Fruit fly (Drosophila melanogaster) whole organism, embryonic: ENCODE results near the gene Non3.
A peak's percentile ranks its signal among the peaks of the same experiment; 100 is the strongest.

Experiments
- Atf3 ChIP-seq: fragments of 200-800 bp; sonication (Bioruptor generic); optimal IDR thresholded peaks from 3 replicates; lab custom pipeline; 2016; ENCODE audit warnings: missing biosample characterization, missing genetic modification characterization
- Atf6 ChIP-seq: fragments of 200-800 bp; sonication (Bioruptor generic); IDR thresholded peaks from 2 replicates; pipeline ENCODE4 v1.3.6; 2022; ENCODE audit warnings: missing biosample characterization, missing genetic modification characterization
- C15 ChIP-seq: fragments of 200-800 bp; sonication (Bioruptor generic); IDR thresholded peaks from 3 replicates; pipeline ENCODE4 v1.3.6; 2022; ENCODE audit warnings: missing biosample characterization, missing genetic modification characterization
- CG14667 ChIP-seq: fragments of 200-800 bp; sonication (Bioruptor generic); IDR thresholded peaks from 2 replicates; pipeline ENCODE4 v1.3.6; 2022; ENCODE audit warnings: missing biosample characterization, missing genetic modification characterization
- CG16779 ChIP-seq: fragments of 200-800 bp; sonication (Bioruptor generic); IDR thresholded peaks from 2 replicates; pipeline ENCODE4 v1.3.6; 2022; ENCODE audit warnings: missing biosample characterization, missing genetic modification characterization
- CG16863 ChIP-seq: fragments of 200-800 bp; sonication (Bioruptor generic); optimal IDR thresholded peaks from 3 replicates; lab custom pipeline; 2016; ENCODE audit warnings: missing biosample characterization, missing genetic modification characterization
- CG17568 ChIP-seq: fragments of 200-800 bp; sonication (Bioruptor generic); optimal IDR thresholded peaks from 2 replicates; lab custom pipeline; 2018; ENCODE audit warnings: missing biosample characterization, mild to moderate bottlenecking, missing genetic modification characterization, moderate library complexity
- CG2116 ChIP-seq: fragments of 200-800 bp; sonication (Bioruptor generic); optimal IDR thresholded peaks from 3 replicates; lab custom pipeline; 2018; ENCODE audit warnings: missing biosample characterization, mild to moderate bottlenecking, missing genetic modification characterization
- CG3163 ChIP-seq: fragments of 200-800 bp; sonication (Bioruptor generic); optimal IDR thresholded peaks from 3 replicates; lab custom pipeline; 2016; ENCODE audit warnings: missing biosample characterization, missing genetic modification characterization
- CG3995 ChIP-seq: fragments of 200-800 bp; sonication (Bioruptor generic); optimal IDR thresholded peaks from 3 replicates; lab custom pipeline; 2016; ENCODE audit warnings: missing biosample characterization, missing genetic modification characterization
- CG4282 ChIP-seq: fragments of 200-800 bp; sonication (Bioruptor generic); optimal IDR thresholded peaks from 2 replicates; lab custom pipeline; 2016; ENCODE audit warnings: missing biosample characterization, missing genetic modification characterization
- CG4707 ChIP-seq: fragments of 200-800 bp; sonication (Bioruptor generic); optimal IDR thresholded peaks from 2 replicates; lab custom pipeline; 2018; ENCODE audit warnings: missing biosample characterization, mild to moderate bottlenecking, missing genetic modification characterization, moderate library complexity
- CG4820 ChIP-seq: fragments of 200-800 bp; sonication (Bioruptor generic); optimal IDR thresholded peaks from 3 replicates; lab custom pipeline; 2016; ENCODE audit warnings: missing biosample characterization, missing genetic modification characterization
- CG6765 ChIP-seq: fragments of 200-800 bp; sonication (Bioruptor generic); optimal IDR thresholded peaks from 3 replicates; lab custom pipeline; 2017; ENCODE audit warnings: missing biosample characterization, mild to moderate bottlenecking, missing genetic modification characterization
- CG6813 ChIP-seq: fragments of 200-800 bp; sonication (Bioruptor generic); optimal IDR thresholded peaks from 2 replicates; lab custom pipeline; 2017; ENCODE audit warnings: missing biosample characterization, missing genetic modification characterization, mild to moderate bottlenecking, moderate library complexity, missing genetic modification reagents
- CG8089 ChIP-seq: fragments of 200-800 bp; sonication (Bioruptor generic); optimal IDR thresholded peaks from 3 replicates; lab custom pipeline; 2016; ENCODE audit warnings: missing biosample characterization, missing genetic modification characterization
- CHES-1-like ChIP-seq: fragments of 200-800 bp; sonication (Bioruptor generic); optimal IDR thresholded peaks from 2 replicates; lab custom pipeline; 2016; ENCODE audit warnings: missing biosample characterization, missing genetic modification characterization
- CoRest ChIP-seq: fragments of 200-800 bp; sonication (Bioruptor generic); optimal IDR thresholded peaks from 3 replicates; lab custom pipeline; 2018; ENCODE audit warnings: missing biosample characterization, mild to moderate bottlenecking, missing genetic modification characterization, moderate library complexity
- D19B ChIP-seq: fragments of 200-800 bp; sonication (Bioruptor generic); optimal IDR thresholded peaks from 2 replicates; lab custom pipeline; 2017; ENCODE audit warnings: missing biosample characterization, mild to moderate bottlenecking, missing genetic modification characterization
- Deaf1 ChIP-seq: fragments of 200-800 bp; optimal IDR thresholded peaks from 3 replicates; lab custom pipeline; 2019; ENCODE audit warnings: missing biosample characterization, mild to moderate bottlenecking, missing genetic modification characterization, moderate library complexity
- Dp ChIP-seq: fragments of 200-800 bp; sonication (Bioruptor generic); optimal IDR thresholded peaks from 2 replicates; lab custom pipeline; 2018; ENCODE audit warnings: missing biosample characterization, mild to moderate bottlenecking, missing genetic modification characterization, moderate library complexity
- HmgZ ChIP-seq: fragments of 200-800 bp; sonication (Bioruptor generic); optimal IDR thresholded peaks from 2 replicates; lab custom pipeline; 2018; ENCODE audit warnings: missing biosample characterization, mild to moderate bottlenecking, missing genetic modification characterization
- Hmr ChIP-seq: fragments of 200-800 bp; sonication (Bioruptor generic); optimal IDR thresholded peaks from 3 replicates; lab custom pipeline; 2017; ENCODE audit warnings: mild to moderate bottlenecking, missing biosample characterization, missing genetic modification reagents, missing genetic modification characterization
- Spps ChIP-seq: fragments of 200-800 bp; sonication (Bioruptor generic); optimal IDR thresholded peaks from 2 replicates; lab custom pipeline; 2018; ENCODE audit warnings: missing biosample characterization, mild to moderate bottlenecking, missing genetic modification characterization
- Ssrp ChIP-seq: fragments of 200-800 bp; sonication (Bioruptor generic); optimal IDR thresholded peaks from 2 replicates; lab custom pipeline; 2018; ENCODE audit warnings: missing biosample characterization, mild to moderate bottlenecking, missing genetic modification characterization, moderate library complexity
- TFAM ChIP-seq: fragments of 200-800 bp; sonication (Bioruptor generic); optimal IDR thresholded peaks from 2 replicates; lab custom pipeline; 2017; ENCODE audit warnings: missing biosample characterization, missing genetic modification characterization, inconsistent platforms
- aop ChIP-seq: fragments of 200-800 bp; sonication (Bioruptor generic); IDR thresholded peaks from 2 replicates; pipeline ENCODE4 v1.3.6; 2022; ENCODE audit warnings: missing biosample characterization, missing genetic modification characterization
- bbx ChIP-seq: fragments of 200-800 bp; sonication (Bioruptor generic); IDR thresholded peaks from 2 replicates; pipeline ENCODE4 v1.3.6; 2022; ENCODE audit warnings: missing biosample characterization, missing genetic modification characterization; ENCODE audit not compliant: partially characterized antibody
- bigmax ChIP-seq: fragments of 200-800 bp; sonication (Bioruptor generic); optimal IDR thresholded peaks from 2 replicates; lab custom pipeline; 2018; ENCODE audit warnings: missing biosample characterization, mild to moderate bottlenecking, missing genetic modification characterization
- cad ChIP-seq: fragments of >200 bp; optimal IDR thresholded peaks from 2 replicates; lab custom pipeline; 2017; ENCODE audit warnings: missing biosample characterization, missing genetic modification characterization
- ems ChIP-seq: fragments of 200-800 bp; sonication (Bioruptor generic); optimal IDR thresholded peaks from 3 replicates; lab custom pipeline; 2016; ENCODE audit warnings: missing biosample characterization, missing genetic modification characterization
- esg ChIP-seq: fragments of 200-800 bp; sonication (Bioruptor generic); conservative IDR thresholded peaks from 2 replicates; pipeline ENCODE4 v1.3.6; 2022; ENCODE audit warnings: missing biosample characterization, missing genetic modification characterization
- fd96Cb ChIP-seq: fragments of 200-800 bp; sonication (Bioruptor generic); optimal IDR thresholded peaks from 2 replicates; lab custom pipeline; 2018; ENCODE audit warnings: missing biosample characterization, mild to moderate bottlenecking, missing genetic modification characterization, moderate library complexity
- fu2 ChIP-seq: fragments of 200-800 bp; sonication (Bioruptor generic); optimal IDR thresholded peaks from 2 replicates; lab custom pipeline; 2016; ENCODE audit warnings: missing biosample characterization, missing genetic modification characterization
- gsb-n ChIP-seq: fragments of 200-800 bp; sonication (Bioruptor generic); optimal IDR thresholded peaks from 3 replicates; lab custom pipeline; 2018; ENCODE audit warnings: missing biosample characterization, mild to moderate bottlenecking, missing genetic modification characterization
- jigr1 ChIP-seq: fragments of 200-800 bp; sonication (Bioruptor generic); IDR thresholded peaks from 3 replicates; pipeline ENCODE4 v1.3.6; 2022; ENCODE audit warnings: missing biosample characterization, missing genetic modification characterization
- kay ChIP-seq: fragments of 200-800 bp; sonication (Bioruptor generic); optimal IDR thresholded peaks from 2 replicates; lab custom pipeline; 2016; ENCODE audit warnings: missing biosample characterization, missing genetic modification characterization
- luna ChIP-seq: fragments of 200-800 bp; sonication (Bioruptor generic); optimal IDR thresholded peaks from 2 replicates; lab custom pipeline; 2016; ENCODE audit warnings: missing biosample characterization, missing genetic modification characterization
- nmo ChIP-seq: fragments of 200-800 bp; sonication (Bioruptor generic); optimal IDR thresholded peaks from 2 replicates; lab custom pipeline; 2018; ENCODE audit warnings: missing biosample characterization, mild to moderate bottlenecking, missing genetic modification characterization, moderate library complexity
- otp ChIP-seq: fragments of 200-800 bp; sonication (Bioruptor generic); IDR thresholded peaks from 3 replicates; pipeline ENCODE4, ENCODE4 v1.3.6; 2022; ENCODE audit warnings: missing biosample characterization, missing genetic modification characterization
- pho ChIP-seq: fragments of 200-800 bp; sonication (Bioruptor generic); optimal IDR thresholded peaks from 2 replicates; lab custom pipeline; 2016; ENCODE audit warnings: missing biosample characterization, missing genetic modification characterization
- salm ChIP-seq: fragments of 200-800 bp; sonication (Bioruptor generic); optimal IDR thresholded peaks from 2 replicates; lab custom pipeline; 2018; ENCODE audit warnings: missing biosample characterization, mild to moderate bottlenecking, missing genetic modification characterization
- sc ChIP-seq, 3 experiments: fragments of >200 bp in 2 of 3; fragments of 200-800 bp in 1 of 3; sonication (Bioruptor generic) in 1 of 3; optimal IDR thresholded peaks; 2 replicates in 2 of 3; 3 replicates in 1 of 3; lab custom pipeline; 2017; ENCODE audit warnings: mild to moderate bottlenecking in 1 of 3, missing biosample characterization in 1 of 3, missing genetic modification characterization in 1 of 3, missing genetic modification reagents in 1 of 3
- slp2 ChIP-seq: fragments of 200-800 bp; sonication (Bioruptor generic); optimal IDR thresholded peaks from 2 replicates; lab custom pipeline; 2016; ENCODE audit warnings: missing biosample characterization, missing genetic modification characterization
- sna ChIP-seq: fragments of 200-800 bp; sonication (Bioruptor generic); IDR thresholded peaks from 2 replicates; pipeline ENCODE4 v1.3.6; 2022; ENCODE audit warnings: missing biosample characterization, missing genetic modification characterization; ENCODE audit not compliant: partially characterized antibody
- ssp ChIP-seq: fragments of 200-800 bp; sonication (Bioruptor generic); IDR thresholded peaks from 2 replicates; pipeline ENCODE4 v1.3.6; 2022; ENCODE audit warnings: missing biosample characterization, missing genetic modification characterization
- tio ChIP-seq: fragments of 200-800 bp; sonication (Bioruptor generic); optimal IDR thresholded peaks from 2 replicates; lab custom pipeline; 2017; ENCODE audit warnings: missing biosample characterization, missing genetic modification characterization, inconsistent platforms
- twi ChIP-seq: fragments of 200-800 bp; optimal IDR thresholded peaks from 2 replicates; lab custom pipeline; 2019; ENCODE audit warnings: missing biosample characterization, mild to moderate bottlenecking, missing genetic modification characterization, moderate library complexity
- usp ChIP-seq: fragments of >200 bp; optimal IDR thresholded peaks from 2 replicates; lab custom pipeline; 2017; ENCODE audit warnings: missing biosample characterization, missing genetic modification characterization
- yki ChIP-seq: fragments of >200 bp; optimal IDR thresholded peaks from 3 replicates; lab custom pipeline; 2018
- zfh1 ChIP-seq: fragments of 200-800 bp; sonication (Bioruptor generic); IDR thresholded peaks from 3 replicates; pipeline ENCODE4 v1.3.6; 2022; ENCODE audit warnings: missing biosample characterization, missing genetic modification characterization

Gene Non3

DNA sequence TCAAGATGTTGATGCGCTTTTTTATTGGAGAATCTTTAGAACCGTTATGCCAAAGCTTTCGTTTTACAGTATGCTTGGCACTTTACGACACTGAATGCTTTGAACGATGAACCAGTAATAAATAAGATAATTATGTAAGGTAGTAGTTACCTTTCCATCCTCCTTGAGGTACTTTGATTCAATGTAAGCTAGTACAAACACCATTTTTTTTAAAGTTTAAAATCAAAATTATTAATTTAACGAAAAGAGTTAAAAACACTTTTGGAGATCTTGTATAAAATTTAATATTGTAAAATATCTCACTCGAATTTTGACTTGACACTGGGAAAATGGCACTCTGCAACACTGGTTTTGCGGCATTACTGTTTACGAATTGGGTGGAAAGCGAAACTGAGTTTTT, 38.1 kb upstream of the Non3 start, which contains the start of the genes Arp5 and CG7208 (continued):
- TF ChIP-seq CG17568 (GFP tag; lab: Kevin White, UChicago): no peak
- no peak for TF ChIP-seq aop
- TF ChIP-seq sna: peak; percentile 64; the same call in 1 of the 2 replicates
- no peak for TF ChIP-seq usp (GFP tag; lab: Kevin White, UChicago)
- peak; percentile 35 for TF ChIP-seq CG2116 (GFP tag; lab: Kevin White, UChicago)
- TF ChIP-seq sc (optimal IDR thresholded peaks at IDR 0.05; lab: Kevin White, UChicago): no peak
- TF ChIP-seq sc (GFP tag; optimal IDR thresholded peaks at IDR 0.05; lab: Kevin White, UChicago): peak; percentile 47
- TF ChIP-seq zfh1 (GFP tag; lab: Robert Waterston, UW): peak; percentile 39; the same call in 1 of the 3 replicates
- peak; percentile 5 for TF ChIP-seq salm (tag; lab: Kevin White, UChicago)
- TF ChIP-seq Atf6 (GFP tag; lab: Robert Waterston, UW): peak; percentile 56; the same call in 1 of the 2 replicates
- peak; percentile 37 for TF ChIP-seq Dp (GFP tag; lab: Kevin White, UChicago)
- no peak for TF ChIP-seq yki
- peak; percentile 43 for TF ChIP-seq kay (GFP tag; lab: Kevin White, UChicago)
- peak; percentile 34 for TF ChIP-seq CG3995 (GFP tag; lab: Kevin White, UChicago)
- peak; percentile 42 for TF ChIP-seq Atf3 (GFP tag; lab: Kevin White, UChicago)
- peak; percentile 56 for TF ChIP-seq Ssrp
- TF ChIP-seq CG6765 (GFP tag; lab: Kevin White, UChicago): peak; percentile 34
- peak; percentile 37 for TF ChIP-seq twi (tag; lab: Kevin White, UChicago)
- TF ChIP-seq fu2 (GFP tag; lab: Kevin White, UChicago): peak; percentile 62
- TF ChIP-seq Deaf1 (tag; lab: Kevin White, UChicago): no peak
- no peak for TF ChIP-seq cad (GFP tag; lab: Kevin White, UChicago)
- peak; percentile 44 for TF ChIP-seq slp2 (GFP tag; lab: Kevin White, UChicago)
- TF ChIP-seq Hmr: peak; percentile 81
- TF ChIP-seq nmo (GFP tag; lab: Kevin White, UChicago): peak; percentile 83
- TF ChIP-seq fd96Cb (tag; lab: Kevin White, UChicago): peak; percentile 62
- TF ChIP-seq Spps (tag; lab: Kevin White, UChicago): peak; percentile 29
- TF ChIP-seq CG4282: no peak
- no peak for TF ChIP-seq TFAM (GFP tag; lab: Kevin White, UChicago)
- TF ChIP-seq CG14667 (GFP tag; lab: Robert Waterston, UW): no peak; the same call in 1 of the 2 replicates
- TF ChIP-seq CG16863: peak; percentile 30
- peak; percentile 80 for TF ChIP-seq HmgZ
- TF ChIP-seq ssp (GFP tag; lab: Robert Waterston, UW): peak; percentile 41
- peak; percentile 57 for TF ChIP-seq gsb-n (tag; lab: Kevin White, UChicago)
- peak; percentile 80 for TF ChIP-seq pho (GFP tag; lab: Kevin White, UChicago)
- peak; percentile 73 for TF ChIP-seq ems (GFP tag; lab: Kevin White, UChicago)
- TF ChIP-seq CG4820 (GFP tag; lab: Kevin White, UChicago): peak; percentile 34
- peak; percentile 50 for TF ChIP-seq esg (GFP tag; lab: Robert Waterston, UW)
- TF ChIP-seq D19B (GFP tag; lab: Kevin White, UChicago): peak; percentile 42
- TF ChIP-seq bigmax (GFP tag; lab: Kevin White, UChicago): no peak
- TF ChIP-seq CG3163 (GFP tag; lab: Kevin White, UChicago): peak; percentile 23
- no peak for TF ChIP-seq CG6813
- TF ChIP-seq jigr1 (GFP tag; lab: Robert Waterston, UW): no peak
- 0 out of 2 replicates have a peak, but pooled peaks have one; percentile 12 for TF ChIP-seq bbx (GFP tag; lab: Robert Waterston, UW)
- TF ChIP-seq CoRest (tag; lab: Kevin White, UChicago): peak; percentile 86
- no peak for TF ChIP-seq CG4707
- TF ChIP-seq luna: peak; percentile 51
- peak; percentile 66 for TF ChIP-seq CHES-1-like
- TF ChIP-seq CG8089 (GFP tag; lab: Kevin White, UChicago): no peak
- no peak for TF ChIP-seq tio
- TF ChIP-seq otp (GFP tag; lab: Robert Waterston, UW): no peak
- no peak for TF ChIP-seq CG16779 (GFP tag; lab: Robert Waterston, UW)
- TF ChIP-seq C15 (GFP tag; lab: Robert Waterston, UW): no peak
